Worm (Caenorhabditis elegans) whole organism, L3 larva: ENCODE results near the gene K07B1.7.

ENCODE experiments used
- R02D3.7 ChIP-seq: fragments of 150-350 bp; optimal IDR thresholded peaks from 2 replicates; lab custom pipeline; 2014; ENCODE audit warnings: missing biosample characterization, missing genetic modification characterization
- aly-2 ChIP-seq: fragments of 150-350 bp; optimal IDR thresholded peaks from 2 replicates; lab custom pipeline; 2014; ENCODE audit warnings: missing biosample characterization, missing genetic modification characterization
- ama-1 ChIP-seq: fragments of 150-350 bp; optimal IDR thresholded peaks from 2 replicates; lab custom pipeline; 2018
- ceh-16 ChIP-seq: sonication (generic microtip); optimal IDR thresholded peaks from 2 replicates; lab custom pipeline; 2017; ENCODE audit warnings: missing biosample characterization, missing genetic modification characterization
- ceh-28 ChIP-seq: fragments of 150-350 bp; optimal IDR thresholded peaks from 2 replicates; lab custom pipeline; 2014; ENCODE audit warnings: missing biosample characterization, missing genetic modification reagents, missing genetic modification characterization
- ceh-82 ChIP-seq: fragments of 150-350 bp; optimal IDR thresholded peaks from 2 replicates; lab custom pipeline; 2014; ENCODE audit warnings: missing biosample characterization, missing genetic modification characterization
- ceh-9 ChIP-seq: sonication (generic microtip); optimal IDR thresholded peaks from 2 replicates; lab custom pipeline; 2018; ENCODE audit warnings: missing biosample characterization, missing genetic modification characterization
- daf-12 ChIP-seq: fragments of 150-350 bp; optimal IDR thresholded peaks from 2 replicates; lab custom pipeline; 2014; ENCODE audit warnings: missing biosample characterization, missing genetic modification reagents, missing genetic modification characterization
- egl-27 ChIP-seq: sonication (generic microtip); optimal IDR thresholded peaks from 4 replicates; lab custom pipeline; 2017; ENCODE audit warnings: missing biosample characterization, missing genetic modification reagents, missing genetic modification characterization
- egl-5 ChIP-seq: fragments of 150-350 bp; optimal IDR thresholded peaks from 2 replicates; lab custom pipeline; 2017; ENCODE audit warnings: missing biosample characterization, missing genetic modification reagents, missing genetic modification characterization, inconsistent platforms
- elt-1 ChIP-seq: fragments of 150-350 bp; optimal IDR thresholded peaks from 2 replicates; lab custom pipeline; 2014; ENCODE audit warnings: missing biosample characterization, missing genetic modification characterization
- elt-2 ChIP-seq: sonication (generic microtip); optimal IDR thresholded peaks from 2 replicates; lab custom pipeline; 2016; ENCODE audit warnings: missing genetic modification reagents, mild to moderate bottlenecking, missing genetic modification characterization, missing compliant biosample characterization
- fkh-10 ChIP-seq: sonication (generic microtip); optimal IDR thresholded peaks from 2 replicates; lab custom pipeline; 2017; ENCODE audit warnings: missing biosample characterization, missing genetic modification reagents, missing genetic modification characterization
- fkh-2 ChIP-seq: fragments of 150-350 bp; optimal IDR thresholded peaks from 2 replicates; lab custom pipeline; 2014; ENCODE audit warnings: missing biosample characterization, missing genetic modification reagents, missing genetic modification characterization
- hmg-11 ChIP-seq: sonication (generic microtip); optimal IDR thresholded peaks from 2 replicates; lab custom pipeline; 2016; ENCODE audit warnings: missing genetic modification characterization, missing compliant biosample characterization
- jun-1 ChIP-seq: fragments of 150-350 bp; optimal IDR thresholded peaks from 2 replicates; lab custom pipeline; 2014; ENCODE audit warnings: missing biosample characterization, missing genetic modification reagents, missing genetic modification characterization
- lin-15B ChIP-seq: fragments of 150-350 bp; optimal IDR thresholded peaks from 2 replicates; lab custom pipeline; 2014; ENCODE audit warnings: missing biosample characterization, missing genetic modification characterization
- lin-39 ChIP-seq: fragments of 150-350 bp; optimal IDR thresholded peaks from 2 replicates; lab custom pipeline; 2018; ENCODE audit warnings: missing biosample characterization, missing genetic modification reagents, missing genetic modification characterization
- lsy-12 ChIP-seq: sonication (generic microtip); optimal IDR thresholded peaks from 2 replicates; lab custom pipeline; 2016; ENCODE audit warnings: mild to moderate bottlenecking, missing genetic modification characterization, missing compliant biosample characterization
- mdl-1 ChIP-seq: fragments of 150-350 bp; optimal IDR thresholded peaks from 2 replicates; lab custom pipeline; 2014; ENCODE audit warnings: missing biosample characterization, missing genetic modification characterization
- mml-1 ChIP-seq: fragments of 150-350 bp; sonication (generic microtip); optimal IDR thresholded peaks from 3 replicates; lab custom pipeline; 2014; ENCODE audit warnings: missing biosample characterization, missing genetic modification characterization
- nfya-1 ChIP-seq: sonication (generic microtip); optimal IDR thresholded peaks from 2 replicates; lab custom pipeline; 2017; ENCODE audit warnings: missing genetic modification characterization, mild to moderate bottlenecking, missing compliant biosample characterization, antibody characterized with exemption, moderate library complexity; ENCODE audit not compliant: insufficient read depth
- nhr-11 ChIP-seq: fragments of 150-350 bp; optimal IDR thresholded peaks from 2 replicates; lab custom pipeline; 2014; ENCODE audit warnings: missing biosample characterization, missing genetic modification characterization
- nhr-12 ChIP-seq: fragments of 150-350 bp; optimal IDR thresholded peaks from 2 replicates; lab custom pipeline; 2014; ENCODE audit warnings: missing biosample characterization, missing genetic modification characterization
- nhr-23 ChIP-seq: fragments of 150-350 bp; optimal IDR thresholded peaks from 2 replicates; lab custom pipeline; 2014; ENCODE audit warnings: missing biosample characterization, missing genetic modification reagents, missing genetic modification characterization
- nhr-237 ChIP-seq: fragments of 150-350 bp; optimal IDR thresholded peaks from 2 replicates; lab custom pipeline; 2014; ENCODE audit warnings: missing biosample characterization, missing genetic modification characterization
- nhr-25 ChIP-seq: sonication (generic microtip); optimal IDR thresholded peaks from 2 replicates; lab custom pipeline; 2017; ENCODE audit warnings: missing biosample characterization, missing genetic modification characterization
- nhr-28 ChIP-seq: fragments of 150-350 bp; optimal IDR thresholded peaks from 2 replicates; lab custom pipeline; 2014; ENCODE audit warnings: missing biosample characterization, missing genetic modification characterization
- nhr-43 ChIP-seq: sonication (generic microtip); optimal IDR thresholded peaks from 2 replicates; lab custom pipeline; 2016; ENCODE audit warnings: mild to moderate bottlenecking, missing genetic modification characterization, missing compliant biosample characterization; ENCODE audit not compliant: poor library complexity, severe bottlenecking
- nhr-67 ChIP-seq: fragments of 150-350 bp; optimal IDR thresholded peaks from 2 replicates; lab custom pipeline; 2014; ENCODE audit warnings: missing biosample characterization, missing genetic modification characterization
- nhr-76 ChIP-seq: fragments of 150-350 bp; sonication (generic microtip); optimal IDR thresholded peaks from 5 replicates; lab custom pipeline; 2014; ENCODE audit warnings: missing biosample characterization, missing genetic modification characterization
- nhr-77 ChIP-seq: fragments of 150-350 bp; optimal IDR thresholded peaks from 2 replicates; lab custom pipeline; 2014; ENCODE audit warnings: missing biosample characterization, missing genetic modification characterization
- pha-4 ChIP-seq: fragments of 150-350 bp; optimal IDR thresholded peaks from 2 replicates; lab custom pipeline; 2014; ENCODE audit warnings: missing biosample characterization, missing genetic modification reagents, missing genetic modification characterization
- sea-2 ChIP-seq: fragments of 150-350 bp; sonication (generic microtip); optimal IDR thresholded peaks from 4 replicates; lab custom pipeline; 2014; ENCODE audit warnings: missing biosample characterization, missing genetic modification reagents, missing genetic modification characterization
- skn-1 ChIP-seq: fragments of 150-350 bp; optimal IDR thresholded peaks from 2 replicates; lab custom pipeline; 2014; ENCODE audit warnings: missing biosample characterization, missing genetic modification characterization
- snpc-4 ChIP-seq: fragments of 150-350 bp; optimal IDR thresholded peaks from 2 replicates; lab custom pipeline; 2014; ENCODE audit warnings: missing biosample characterization, missing genetic modification characterization
- tbx-2 ChIP-seq: sonication (generic microtip); optimal IDR thresholded peaks from 2 replicates; lab custom pipeline; 2016; ENCODE audit warnings: mild to moderate bottlenecking, missing genetic modification characterization, missing compliant biosample characterization
- unc-39 ChIP-seq: sonication (generic microtip); optimal IDR thresholded peaks from 4 replicates; lab custom pipeline; 2017; ENCODE audit warnings: missing biosample characterization, missing genetic modification characterization
- unc-62 ChIP-seq: fragments of 150-350 bp; sonication (generic microtip); optimal IDR thresholded peaks from 4 replicates; lab custom pipeline; 2014; ENCODE audit warnings: missing biosample characterization, missing genetic modification reagents, missing genetic modification characterization
- zag-1 ChIP-seq: fragments of 150-350 bp; optimal IDR thresholded peaks from 2 replicates; lab custom pipeline; 2014; ENCODE audit warnings: missing biosample characterization, missing genetic modification characterization
- ztf-11 ChIP-seq: fragments of 150-350 bp; optimal IDR thresholded peaks from 2 replicates; lab custom pipeline; 2014; ENCODE audit warnings: missing biosample characterization, missing genetic modification characterization
- ztf-4 ChIP-seq: fragments of 150-350 bp; optimal IDR thresholded peaks from 2 replicates; lab custom pipeline; 2014; ENCODE audit warnings: missing biosample characterization, missing genetic modification characterization

The K07B1.7 gene

ce11 chrV:9326903-9327302 lies 19.9 kb downstream of the K07B1.7 start:
- TF ChIP-seq ama-1 (lab: Kevin White, UChicago) (no peak), skn-1 (tag; lab: Kevin White, UChicago) (no peak), ceh-9 (tag; lab: Kevin White, UChicago) (no peak), nhr-237 (tag; lab: Kevin White, UChicago) (no peak)

- TF ChIP-seq sea-2 (GFP tag; lab: Kevin White, UChicago), result no peak
- TF ChIP-seq unc-62, result no peak
- TF ChIP-seq lin-15B (tag; lab: Kevin White, UChicago), result no peak
- peak; percentile 14 for TF ChIP-seq pha-4 (tag; lab: Kevin White, UChicago)
- TF ChIP-seq lin-39, result no peak
- TF ChIP-seq ama-1 (lab: Kevin White, UChicago), result no peak
- TF ChIP-seq ztf-4 (tag; lab: Kevin White, UChicago), result no peak
- no peak for TF ChIP-seq ceh-16 (tag; lab: Kevin White, UChicago)
- TF ChIP-seq daf-12 (tag; lab: Kevin White, UChicago), result no peak
- TF ChIP-seq mml-1, result no peak
- TF ChIP-seq unc-39 (tag; lab: Kevin White, UChicago), result no peak
- TF ChIP-seq aly-2 (tag; lab: Kevin White, UChicago), result no peak
- no peak for TF ChIP-seq mdl-1
- TF ChIP-seq nhr-23 (tag; lab: Kevin White, UChicago), result no peak
- no peak for TF ChIP-seq jun-1
- no peak for TF ChIP-seq nhr-11 (tag; lab: Kevin White, UChicago)
- TF ChIP-seq nhr-25 (tag; lab: Kevin White, UChicago), result peak; percentile 65
- peak; percentile 20 for TF ChIP-seq elt-2
- TF ChIP-seq ztf-11 (tag; lab: Kevin White, UChicago), result no peak
- no peak for TF ChIP-seq fkh-2 (tag; lab: Kevin White, UChicago)
- TF ChIP-seq, all 47 proteins: peak for 3
These were observed 22.6 kb downstream of the K07B1.7 start for ce11 chrV:9324167-9324566.

ce11 chrV:9322886-9323285 lies 23.9 kb downstream of the K07B1.7 start, which contains the start of gene tag-153:
Gene tag-153 (plus strand): TSS chrV:9323085.
- no peak for TF ChIP-seq unc-62
- TF ChIP-seq nhr-25 (tag; lab: Kevin White, UChicago), result no peak
- TF ChIP-seq skn-1 (tag; lab: Kevin White, UChicago), result no peak
- TF ChIP-seq ceh-28, result no peak
- TF ChIP-seq snpc-4, result no peak
- no peak for TF ChIP-seq elt-1 (tag; lab: Kevin White, UChicago)
- no peak for TF ChIP-seq egl-5 (tag; lab: Kevin White, UChicago)
- no peak for TF ChIP-seq mdl-1
- TF ChIP-seq nhr-12 (tag; lab: Kevin White, UChicago), result no peak
- TF ChIP-seq nhr-43 (tag; lab: Kevin White, UChicago), result no peak
- no peak for TF ChIP-seq lsy-12
- no peak for TF ChIP-seq R02D3.7 (tag; lab: Kevin White, UChicago)
- TF ChIP-seq lin-15B (tag; lab: Kevin White, UChicago), result no peak
- no peak for TF ChIP-seq lin-39
- TF ChIP-seq sea-2 (GFP tag; lab: Kevin White, UChicago), result no peak
- TF ChIP-seq nhr-23 (tag; lab: Kevin White, UChicago), result no peak
- no peak for TF ChIP-seq fkh-2 (tag; lab: Kevin White, UChicago)
- TF ChIP-seq fkh-10 (GFP tag; lab: Kevin White, UChicago), result no peak

ce11 chrV:9321185-9321584 lies 25.6 kb downstream of the K07B1.7 start, which contains the start of gene F44A2.7:
Gene F44A2.7 (plus strand): TSS chrV:9321485.
- TF ChIP-seq daf-12 (tag; lab: Kevin White, UChicago) (no peak), elt-2 (peak; percentile 13)
- TF ChIP-seq, all 47 proteins: peak for 1

- TF ChIP-seq nhr-28 (tag; lab: Kevin White, UChicago), result no peak
- TF ChIP-seq ceh-16 (tag; lab: Kevin White, UChicago), result no peak
- peak; percentile 29 for TF ChIP-seq egl-27 (tag; lab: Kevin White, UChicago)
- peak; percentile 49 for TF ChIP-seq nfya-1 (tag; lab: Kevin White, UChicago)
- TF ChIP-seq ceh-82 (tag; lab: Kevin White, UChicago), result no peak
- peak; percentile 65 for TF ChIP-seq lin-39
- TF ChIP-seq elt-1 (tag; lab: Kevin White, UChicago), result peak; percentile 22
- TF ChIP-seq lin-15B (tag; lab: Kevin White, UChicago), result no peak
- no peak for TF ChIP-seq egl-5 (tag; lab: Kevin White, UChicago)
- peak; percentile 2 for TF ChIP-seq nhr-76 (tag; lab: Kevin White, UChicago)
- TF ChIP-seq daf-12 (tag; lab: Kevin White, UChicago), result no peak
- peak; percentile 51 for TF ChIP-seq tbx-2
- peak; percentile 2 for TF ChIP-seq R02D3.7 (tag; lab: Kevin White, UChicago)
- TF ChIP-seq elt-2, result peak; percentile 49
- no peak for TF ChIP-seq zag-1 (tag; lab: Kevin White, UChicago)
- no peak for TF ChIP-seq nhr-67 (tag; lab: Kevin White, UChicago)
- no peak for TF ChIP-seq nhr-11 (tag; lab: Kevin White, UChicago)
- TF ChIP-seq mdl-1, result no peak
- peak; percentile 19 for TF ChIP-seq nhr-77
- no peak for TF ChIP-seq unc-62
- TF ChIP-seq mml-1, result no peak
- TF ChIP-seq skn-1 (tag; lab: Kevin White, UChicago), result no peak
- TF ChIP-seq nhr-25 (tag; lab: Kevin White, UChicago), result no peak
- TF ChIP-seq hmg-11, result peak; percentile 81
- peak; percentile 37 for TF ChIP-seq lsy-12
These were observed 28.7 kb downstream of the K07B1.7 start, which contains the start of gene kvs-3 for ce11 chrV:9318046-9318445. Gene kvs-3 (plus strand): TSS chrV:9318311.
